Fruit fly (Drosophila melanogaster): Measurements from ENCODE around the gene CG33493.

CG33493 gene

dm6 chr3L:10739109-10739665, 46.2 kb upstream of the CG33493 start:
- TF ChIP-seq D1 (tag; optimal IDR thresholded peaks at IDR 0.05) (no peak), fd96Ca (GFP tag; IDR thresholded peaks at IDR 0.05) (peak; percentile 33; the same call in 2 of the 3 replicates), gl (tag; optimal IDR thresholded peaks at IDR 0.05) (peak; percentile 9), EcR (GFP tag; optimal IDR thresholded peaks at IDR 0.05) (peak; percentile 65), CG9948 (tag; optimal IDR thresholded peaks at IDR 0.05) (no peak)

dm6 chr3L:10738347-10739108, 45.6 kb upstream of the CG33493 start:
- TF ChIP-seq Pif1A (GFP tag; optimal IDR thresholded peaks at IDR 0.05) (peak; percentile 43), CG8301 (tag; optimal IDR thresholded peaks at IDR 0.05) (peak; percentile 48), CG15710 (tag; optimal IDR thresholded peaks at IDR 0.05) (peak; percentile 87), Pif1B (GFP tag; optimal IDR thresholded peaks at IDR 0.05) (peak; percentile 56), gl (tag; optimal IDR thresholded peaks at IDR 0.05) (no peak), CG34367 (tag; optimal IDR thresholded peaks at IDR 0.05) (peak; percentile 18), CG14655 (GFP tag; optimal IDR thresholded peaks at IDR 0.05) (peak; percentile 91), Snoo (tag; optimal IDR thresholded peaks at IDR 0.05) (peak; percentile 60), EcR (GFP tag; optimal IDR thresholded peaks at IDR 0.05) (peak; percentile 30), D1 (tag; optimal IDR thresholded peaks at IDR 0.05) (peak; percentile 81), CG12605 (GFP tag; IDR thresholded peaks at IDR 0.05) (peak; percentile 21; the same call in 1 of the 2 replicates), CG8159 (tag; optimal IDR thresholded peaks at IDR 0.05) (peak; percentile 95), CG17806 (tag; optimal IDR thresholded peaks at IDR 0.05) (peak; percentile 69), CG13204 (GFP tag; optimal IDR thresholded peaks at IDR 0.05) (peak; percentile 25), fd96Ca (GFP tag; IDR thresholded peaks at IDR 0.05) (peak; percentile 71; the same call in 2 of the 3 replicates), CG32121 (GFP tag; IDR thresholded peaks at IDR 0.05) (peak; percentile 69), CG9948 (tag; optimal IDR thresholded peaks at IDR 0.05) (peak; percentile 89), CG10348 (GFP tag; IDR thresholded peaks at IDR 0.05) (no peak; the same call in 1 of the 2 replicates), rn (GFP tag; IDR thresholded peaks at IDR 0.05) (peak; percentile 61), CG4496 (GFP tag; IDR thresholded peaks at IDR 0.05) (peak; percentile 67; the same call in 2 of the 3 replicates), Ets98B (GFP tag; IDR thresholded peaks at IDR 0.05) (peak; percentile 65)

- peak; percentile 59 for TF ChIP-seq gl (tag; optimal IDR thresholded peaks at IDR 0.05)
- TF ChIP-seq CG13204 (GFP tag; optimal IDR thresholded peaks at IDR 0.05): peak; percentile 67
- TF ChIP-seq CG9948 (tag; optimal IDR thresholded peaks at IDR 0.05): no peak
- peak; percentile 11 for TF ChIP-seq CG8301 (tag; optimal IDR thresholded peaks at IDR 0.05)
- TF ChIP-seq CG4496 (GFP tag; IDR thresholded peaks at IDR 0.05): peak; percentile 61; the same call in 2 of the 3 replicates
- peak; percentile 63 for TF ChIP-seq fd96Ca (GFP tag; IDR thresholded peaks at IDR 0.05)
- TF ChIP-seq CG10348 (GFP tag; IDR thresholded peaks at IDR 0.05): no peak
- TF ChIP-seq Pif1A (GFP tag; optimal IDR thresholded peaks at IDR 0.05): no peak
- TF ChIP-seq CG12605 (GFP tag; IDR thresholded peaks at IDR 0.05): 0 out of 2 replicates have a peak, but pooled peaks have one; percentile 3
- TF ChIP-seq rn (GFP tag; IDR thresholded peaks at IDR 0.05): 0 out of 2 replicates have a peak, but pooled peaks have one; percentile 37
- peak; percentile 92 for TF ChIP-seq EcR (GFP tag; optimal IDR thresholded peaks at IDR 0.05)
- TF ChIP-seq CG14655 (GFP tag; optimal IDR thresholded peaks at IDR 0.05): peak; percentile 43
- TF ChIP-seq CG8159 (tag; optimal IDR thresholded peaks at IDR 0.05): peak; percentile 33
- TF ChIP-seq Ets98B (GFP tag; IDR thresholded peaks at IDR 0.05): peak; percentile 27; the same call in 1 of the 2 replicates
- TF ChIP-seq Snoo (tag; optimal IDR thresholded peaks at IDR 0.05): peak; percentile 22
- TF ChIP-seq CG34367 (tag; optimal IDR thresholded peaks at IDR 0.05): peak; percentile 39
- TF ChIP-seq D1 (tag; optimal IDR thresholded peaks at IDR 0.05): no peak
- peak; percentile 28 for TF ChIP-seq CG15710 (tag; optimal IDR thresholded peaks at IDR 0.05)
- TF ChIP-seq Pif1B (GFP tag; optimal IDR thresholded peaks at IDR 0.05): no peak
- peak; percentile 65 for TF ChIP-seq CG32121 (GFP tag; IDR thresholded peaks at IDR 0.05)
- no peak for TF ChIP-seq CG17806 (tag; optimal IDR thresholded peaks at IDR 0.05)
Measured at dm6 chr3L:10737123-10737709, 44.2 kb upstream of the CG33493 start.

dm6 chr3L:10736483-10737122, 43.6 kb upstream of the CG33493 start:
- no peak for TF ChIP-seq D1 (tag; optimal IDR thresholded peaks at IDR 0.05)
- TF ChIP-seq fd96Ca (GFP tag; IDR thresholded peaks at IDR 0.05): peak; percentile 27; the same call in 1 of the 3 replicates
- no peak for TF ChIP-seq CG10348 (GFP tag; IDR thresholded peaks at IDR 0.05)
- TF ChIP-seq CG34367 (tag; optimal IDR thresholded peaks at IDR 0.05): no peak
- no peak for TF ChIP-seq EcR (GFP tag; optimal IDR thresholded peaks at IDR 0.05)
- peak; percentile 21 for TF ChIP-seq CG9948 (tag; optimal IDR thresholded peaks at IDR 0.05)
- peak; percentile 13 for TF ChIP-seq CG8159 (tag; optimal IDR thresholded peaks at IDR 0.05)
- TF ChIP-seq CG4496 (GFP tag; IDR thresholded peaks at IDR 0.05): peak; percentile 43; the same call in 2 of the 3 replicates
- peak; percentile 30 for TF ChIP-seq Pif1B (GFP tag; optimal IDR thresholded peaks at IDR 0.05)
- peak; percentile 67 for TF ChIP-seq CG32121 (GFP tag; IDR thresholded peaks at IDR 0.05)
- TF ChIP-seq CG8301 (tag; optimal IDR thresholded peaks at IDR 0.05): peak; percentile 5
- TF ChIP-seq CG13204 (GFP tag; optimal IDR thresholded peaks at IDR 0.05): no peak
- no peak for TF ChIP-seq Snoo (tag; optimal IDR thresholded peaks at IDR 0.05)
- no peak for TF ChIP-seq gl (tag; optimal IDR thresholded peaks at IDR 0.05)
- 0 out of 2 replicates have a peak, but pooled peaks have one; percentile 33 for TF ChIP-seq rn (GFP tag; IDR thresholded peaks at IDR 0.05)
- TF ChIP-seq Pif1A (GFP tag; optimal IDR thresholded peaks at IDR 0.05): peak; percentile 55
- TF ChIP-seq CG17806 (tag; optimal IDR thresholded peaks at IDR 0.05): peak; percentile 23
- TF ChIP-seq CG12605 (GFP tag; IDR thresholded peaks at IDR 0.05): peak; percentile 34; the same call in 1 of the 2 replicates
- no peak for TF ChIP-seq CG15710 (tag; optimal IDR thresholded peaks at IDR 0.05)
- peak; percentile 45 for TF ChIP-seq CG14655 (GFP tag; optimal IDR thresholded peaks at IDR 0.05)
- peak; percentile 30; the same call in 1 of the 2 replicates for TF ChIP-seq Ets98B (GFP tag; IDR thresholded peaks at IDR 0.05)
